Fruit fly (Drosophila melanogaster) whole organism, embryonic: ENCODE data around the gene raw.

Experiments
- Awh ChIP-seq: fragments of 200-800 bp; sonication (Bioruptor generic); IDR thresholded peaks from 2 replicates; pipeline ENCODE4, ENCODE4 v1.3.6; 2022; ENCODE audit warnings: missing biosample characterization, missing genetic modification characterization
- Bgb ChIP-seq: fragments of 200-800 bp; sonication (Bioruptor generic); IDR thresholded peaks from 2 replicates; pipeline ENCODE4 v1.3.6; 2022; ENCODE audit warnings: missing biosample characterization, missing genetic modification characterization; ENCODE audit not compliant: partially characterized antibody
- CG10565 ChIP-seq: fragments of 200-800 bp; sonication (Bioruptor generic); optimal IDR thresholded peaks from 3 replicates; lab custom pipeline; 2016; ENCODE audit warnings: missing biosample characterization, mild to moderate bottlenecking, missing genetic modification characterization
- CG10959 ChIP-seq: fragments of 200-800 bp; sonication (Bioruptor generic); IDR thresholded peaks from 2 replicates; pipeline ENCODE4 v1.3.6; 2022; ENCODE audit warnings: missing biosample characterization, missing genetic modification characterization
- CG12155 ChIP-seq: fragments of 200-800 bp; sonication (Bioruptor generic); optimal IDR thresholded peaks from 3 replicates; lab custom pipeline; 2016; ENCODE audit warnings: missing biosample characterization, missing genetic modification characterization
- CG15073 ChIP-seq: fragments of 200-800 bp; sonication (Bioruptor generic); optimal IDR thresholded peaks from 2 replicates; lab custom pipeline; 2016; ENCODE audit warnings: missing biosample characterization, missing genetic modification characterization
- CG16813 ChIP-seq: fragments of 200-800 bp; sonication (Bioruptor generic); IDR thresholded peaks from 3 replicates; pipeline ENCODE4 v1.3.6; 2022; ENCODE audit warnings: missing biosample characterization, missing genetic modification characterization; ENCODE audit not compliant: partially characterized antibody
- CG17186 ChIP-seq: fragments of 200-800 bp; sonication (Bioruptor generic); optimal IDR thresholded peaks from 3 replicates; lab custom pipeline; 2017; ENCODE audit warnings: missing biosample characterization, missing genetic modification reagents, missing genetic modification characterization
- CG17359 ChIP-seq: fragments of 200-800 bp; sonication (Bioruptor generic); optimal IDR thresholded peaks from 3 replicates; lab custom pipeline; 2018; ENCODE audit warnings: missing biosample characterization, mild to moderate bottlenecking, missing genetic modification characterization, moderate library complexity
- CG17829 ChIP-seq: fragments of 200-800 bp; optimal IDR thresholded peaks from 2 replicates; lab custom pipeline; 2019; ENCODE audit warnings: missing biosample characterization, mild to moderate bottlenecking, missing genetic modification characterization, moderate library complexity
- CG1792 ChIP-seq: fragments of 200-800 bp; sonication (Bioruptor generic); optimal IDR thresholded peaks from 2 replicates; lab custom pipeline; 2016; ENCODE audit warnings: missing biosample characterization, missing genetic modification characterization
- CG18011 ChIP-seq: fragments of 200-800 bp; sonication (Bioruptor generic); optimal IDR thresholded peaks from 2 replicates; lab custom pipeline; 2017; ENCODE audit warnings: missing biosample characterization, missing genetic modification characterization, mild to moderate bottlenecking, moderate library complexity, missing genotype
- CG18619 ChIP-seq: fragments of 200-800 bp; sonication (Bioruptor generic); optimal IDR thresholded peaks from 3 replicates; lab custom pipeline; 2017; ENCODE audit warnings: missing biosample characterization, mild to moderate bottlenecking, missing genetic modification characterization
- CG2202 ChIP-seq: fragments of 200-800 bp; sonication (Bioruptor generic); optimal IDR thresholded peaks from 2 replicates; lab custom pipeline; 2018; ENCODE audit warnings: missing biosample characterization, mild to moderate bottlenecking, missing genetic modification characterization
- CG2889 ChIP-seq: fragments of 200-800 bp; sonication (Bioruptor generic); IDR thresholded peaks from 3 replicates; pipeline ENCODE4 v1.3.6; 2022; ENCODE audit warnings: missing biosample characterization, missing genetic modification characterization
- CG33557 ChIP-seq: fragments of 200-800 bp; sonication (Bioruptor generic); optimal IDR thresholded peaks from 2 replicates; lab custom pipeline; 2019; ENCODE audit warnings: missing biosample characterization, mild to moderate bottlenecking, missing genetic modification characterization, moderate library complexity
- CG7556 ChIP-seq: fragments of 200-800 bp; sonication (Bioruptor generic); optimal IDR thresholded peaks from 2 replicates; lab custom pipeline; 2017; ENCODE audit warnings: missing biosample characterization, mild to moderate bottlenecking, missing genetic modification characterization
- Deaf1 ChIP-seq: fragments of 200-800 bp; optimal IDR thresholded peaks from 3 replicates; lab custom pipeline; 2019; ENCODE audit warnings: missing biosample characterization, mild to moderate bottlenecking, missing genetic modification characterization, moderate library complexity
- Dll ChIP-seq: fragments of 200-800 bp; sonication (Bioruptor generic); IDR thresholded peaks from 4 replicates; pipeline ENCODE4 v1.3.6; 2022; ENCODE audit warnings: missing biosample characterization, missing genetic modification characterization; ENCODE audit not compliant: partially characterized antibody
- Drgx ChIP-seq: fragments of 200-800 bp; sonication (Bioruptor generic); IDR thresholded peaks from 2 replicates; pipeline ENCODE4 v1.3.6; 2022; ENCODE audit warnings: missing biosample characterization, missing genetic modification characterization
- E2f2 ChIP-seq: fragments of 200-800 bp; sonication (Bioruptor generic); IDR thresholded peaks from 2 replicates; pipeline ENCODE4 v1.3.6; 2022; ENCODE audit warnings: missing biosample characterization, missing genetic modification characterization
- Eip74EF ChIP-seq, 2 experiments: fragments of 200-800 bp in 1 of 2; fragments of >200 bp in 1 of 2; sonication (Bioruptor generic) in 1 of 2; optimal IDR thresholded peaks; 2 replicates each; lab custom pipeline; 2017 to 2019; ENCODE audit warnings: missing biosample characterization in 2 of 2, missing genetic modification characterization in 2 of 2, mild to moderate bottlenecking in 1 of 2, moderate library complexity in 1 of 2
- Gsc ChIP-seq: fragments of 200-800 bp; sonication (Bioruptor generic); IDR thresholded peaks from 2 replicates; pipeline ENCODE4 v1.3.6; 2022; ENCODE audit warnings: missing biosample characterization, missing genetic modification characterization
- HLH3B ChIP-seq: fragments of 200-800 bp; sonication (Bioruptor generic); IDR thresholded peaks from 2 replicates; pipeline ENCODE4 v1.3.6; 2022; ENCODE audit warnings: missing biosample characterization, missing genetic modification characterization
- Hsf ChIP-seq: fragments of 200-800 bp; sonication (Bioruptor generic); optimal IDR thresholded peaks from 3 replicates; lab custom pipeline; 2016; ENCODE audit warnings: missing biosample characterization, missing genetic modification characterization
- MTF-1 ChIP-seq: fragments of 200-800 bp; sonication (Bioruptor generic); optimal IDR thresholded peaks from 2 replicates; lab custom pipeline; 2018; ENCODE audit warnings: missing biosample characterization, mild to moderate bottlenecking, missing genetic modification characterization, borderline replicate concordance
- Nf-YB ChIP-seq: fragments of 200-800 bp; sonication (Bioruptor generic); optimal IDR thresholded peaks from 3 replicates; lab custom pipeline; 2019; ENCODE audit warnings: missing biosample characterization, mild to moderate bottlenecking, missing genetic modification characterization, moderate library complexity
- NfI ChIP-seq: fragments of 200-800 bp; sonication (Bioruptor generic); optimal IDR thresholded peaks from 3 replicates; lab custom pipeline; 2018; ENCODE audit warnings: missing biosample characterization, mild to moderate bottlenecking, missing genetic modification characterization, moderate library complexity
- Vsx1 ChIP-seq: fragments of 200-800 bp; sonication (Bioruptor generic); optimal IDR thresholded peaks from 2 replicates; lab custom pipeline; 2017; ENCODE audit warnings: missing biosample characterization, mild to moderate bottlenecking, missing genetic modification characterization, missing genetic modification reagents
- Xrp1 ChIP-seq: fragments of 200-800 bp; sonication (Bioruptor generic); IDR thresholded peaks from 2 replicates; pipeline ENCODE4 v1.3.6; 2022; ENCODE audit warnings: missing biosample characterization, missing genetic modification characterization
- YL-1 ChIP-seq: fragments of 200-800 bp; sonication (Bioruptor generic); optimal IDR thresholded peaks from 3 replicates; lab custom pipeline; 2017; ENCODE audit warnings: missing biosample characterization, mild to moderate bottlenecking, missing genetic modification characterization
- az2 ChIP-seq: fragments of 200-800 bp; sonication (Bioruptor generic); optimal IDR thresholded peaks from 3 replicates; lab custom pipeline; 2016; ENCODE audit warnings: missing biosample characterization, missing genetic modification characterization
- chinmo ChIP-seq: fragments of 200-800 bp; sonication (Bioruptor generic); IDR thresholded peaks from 4 replicates; pipeline ENCODE4 v1.3.6; 2022; ENCODE audit warnings: missing biosample characterization, missing genetic modification characterization; ENCODE audit not compliant: partially characterized antibody
- ems ChIP-seq: fragments of 200-800 bp; sonication (Bioruptor generic); optimal IDR thresholded peaks from 3 replicates; lab custom pipeline; 2016; ENCODE audit warnings: missing biosample characterization, missing genetic modification characterization
- eyg ChIP-seq: fragments of 200-800 bp; sonication (Bioruptor generic); optimal IDR thresholded peaks from 3 replicates; lab custom pipeline; 2016; ENCODE audit warnings: missing biosample characterization, missing genetic modification characterization
- fd3F ChIP-seq: fragments of 200-800 bp; sonication (Bioruptor generic); optimal IDR thresholded peaks from 2 replicates; lab custom pipeline; 2018; ENCODE audit warnings: missing biosample characterization, mild to moderate bottlenecking, missing genetic modification characterization, moderate library complexity
- gcm ChIP-seq: fragments of 200-800 bp; sonication (Bioruptor generic); optimal IDR thresholded peaks from 2 replicates; lab custom pipeline; 2019; ENCODE audit warnings: missing biosample characterization, mild to moderate bottlenecking, missing genetic modification characterization, moderate library complexity
- inv ChIP-seq: fragments of 200-800 bp; sonication (Bioruptor generic); IDR thresholded peaks from 2 replicates; pipeline ENCODE4 v1.3.6; 2022; ENCODE audit warnings: missing biosample characterization, missing genetic modification characterization; ENCODE audit not compliant: partially characterized antibody
- jumu ChIP-seq: fragments of 200-800 bp; sonication (Bioruptor generic); optimal IDR thresholded peaks from 3 replicates; lab custom pipeline; 2016; ENCODE audit warnings: missing biosample characterization, missing genetic modification characterization
- lab ChIP-seq: fragments of 200-800 bp; sonication (Bioruptor generic); optimal IDR thresholded peaks from 3 replicates; lab custom pipeline; 2017; ENCODE audit warnings: missing biosample characterization, missing genetic modification characterization, mild to moderate bottlenecking, moderate library complexity, missing genetic modification reagents
- phol ChIP-seq: fragments of 200-800 bp; sonication (Bioruptor generic); optimal IDR thresholded peaks from 3 replicates; lab custom pipeline; 2018; ENCODE audit warnings: missing biosample characterization, mild to moderate bottlenecking, missing genetic modification characterization, moderate library complexity
- schlank ChIP-seq: fragments of 200-800 bp; sonication (Bioruptor generic); optimal IDR thresholded peaks from 2 replicates; lab custom pipeline; 2018; ENCODE audit warnings: missing biosample characterization, mild to moderate bottlenecking, missing genetic modification characterization
- sens ChIP-seq: fragments of 200-800 bp; sonication (Bioruptor generic); peaks from one replicate; lab custom pipeline; 2016; ENCODE audit warnings: missing biosample characterization, missing genetic modification characterization
- slp2 ChIP-seq: fragments of 200-800 bp; sonication (Bioruptor generic); optimal IDR thresholded peaks from 2 replicates; lab custom pipeline; 2016; ENCODE audit warnings: missing biosample characterization, missing genetic modification characterization
- stwl ChIP-seq: fragments of 200-800 bp; sonication (Bioruptor generic); optimal IDR thresholded peaks from 3 replicates; lab custom pipeline; 2018; ENCODE audit warnings: missing biosample characterization, mild to moderate bottlenecking, missing genetic modification characterization, moderate library complexity
- sug ChIP-seq: fragments of 200-800 bp; optimal IDR thresholded peaks from 2 replicates; lab custom pipeline; 2019; ENCODE audit warnings: missing biosample characterization, mild to moderate bottlenecking, missing genetic modification characterization, moderate library complexity
- tna ChIP-seq: fragments of 200-800 bp; sonication (Bioruptor generic); IDR thresholded peaks from 2 replicates; pipeline ENCODE4 v1.3.6; 2022; ENCODE audit warnings: missing biosample characterization, missing genetic modification characterization; ENCODE audit not compliant: partially characterized antibody
- trem ChIP-seq: fragments of 200-800 bp; optimal IDR thresholded peaks from 3 replicates; lab custom pipeline; 2019; ENCODE audit warnings: missing biosample characterization, mild to moderate bottlenecking, missing genetic modification characterization, moderate library complexity
- zfh1 ChIP-seq: fragments of 200-800 bp; sonication (Bioruptor generic); IDR thresholded peaks from 3 replicates; pipeline ENCODE4 v1.3.6; 2022; ENCODE audit warnings: missing biosample characterization, missing genetic modification characterization

Gene raw

dm6 chr2L:8685668-8686306, 54.7 kb downstream of the raw start, which contains the start of the genes PrBP and Trs23 (continued):
- peak; percentile 71; the same call in 3 of the 4 replicates for TF ChIP-seq Dll (GFP tag; lab: Robert Waterston, UW)
- TF ChIP-seq YL-1 (GFP tag; lab: Kevin White, UChicago), result peak; percentile 54
- no peak for TF ChIP-seq Deaf1
- TF ChIP-seq E2f2 (GFP tag; lab: Robert Waterston, UW), result no peak
- no peak for TF ChIP-seq CG17359
- TF ChIP-seq tna (GFP tag; lab: Robert Waterston, UW), result no peak
- no peak for TF ChIP-seq CG1792 (GFP tag; lab: Kevin White, UChicago)
- no peak for TF ChIP-seq Gsc
- TF ChIP-seq CG18619 (GFP tag; lab: Kevin White, UChicago), result no peak
- peak; percentile 61; the same call in 1 of the 2 replicates for TF ChIP-seq inv (GFP tag; lab: Robert Waterston, UW)
- 0 out of 3 replicates have a peak, but pooled peaks have one; percentile 37 for TF ChIP-seq CG16813 (GFP tag; lab: Robert Waterston, UW)
- no peak for TF ChIP-seq Xrp1 (GFP tag; lab: Robert Waterston, UW)
- TF ChIP-seq ems (GFP tag; lab: Kevin White, UChicago), result no peak
- no peak for TF ChIP-seq sug (tag; lab: Kevin White, UChicago)
- no peak for TF ChIP-seq Nf-YB (GFP tag; lab: Kevin White, UChicago)
- TF ChIP-seq CG2889 (GFP tag; lab: Robert Waterston, UW), result no peak
- TF ChIP-seq Bgb (GFP tag; lab: Robert Waterston, UW), result peak; percentile 36; the same call in 1 of the 2 replicates
- no peak for TF ChIP-seq az2
- TF ChIP-seq CG17829 (tag; lab: Kevin White, UChicago), result peak; percentile 32
- TF ChIP-seq CG2202 (tag; lab: Kevin White, UChicago), result no peak
- no peak for TF ChIP-seq Awh
- no peak for TF ChIP-seq zfh1 (GFP tag; lab: Robert Waterston, UW)
- TF ChIP-seq slp2 (GFP tag; lab: Kevin White, UChicago), result no peak
- TF ChIP-seq chinmo (GFP tag; lab: Robert Waterston, UW), result peak; percentile 42; the same call in 1 of the 4 replicates
- TF ChIP-seq HLH3B (GFP tag; lab: Robert Waterston, UW), result no peak
- no peak for TF ChIP-seq Hsf
- no peak for TF ChIP-seq Vsx1 (GFP tag; lab: Kevin White, UChicago)
- TF ChIP-seq CG33557 (GFP tag; lab: Kevin White, UChicago), result no peak
- no peak for TF ChIP-seq MTF-1 (GFP tag; lab: Kevin White, UChicago)
- TF ChIP-seq CG15073 (GFP tag; lab: Kevin White, UChicago), result no peak
- peak; percentile 44 for TF ChIP-seq CG17186 (GFP tag; lab: Kevin White, UChicago)
- no peak for TF ChIP-seq CG18011 (GFP tag; lab: Kevin White, UChicago)
- no peak for TF ChIP-seq Eip74EF (GFP tag; optimal IDR thresholded peaks at IDR 0.05; lab: Kevin White, UChicago)
- TF ChIP-seq NfI, result no peak
- no peak for TF ChIP-seq lab (GFP tag; lab: Kevin White, UChicago)
- no peak for TF ChIP-seq gcm (GFP tag; lab: Kevin White, UChicago)
- TF ChIP-seq CG10959, result no peak
- TF ChIP-seq schlank, result no peak
- TF ChIP-seq phol, result peak; percentile 3
- no peak for TF ChIP-seq Drgx (GFP tag; lab: Robert Waterston, UW)
- no peak for TF ChIP-seq jumu (GFP tag; lab: Kevin White, UChicago)
- no peak for TF ChIP-seq CG10565 (GFP tag; lab: Kevin White, UChicago)
- no peak for TF ChIP-seq eyg (GFP tag; lab: Kevin White, UChicago)
- TF ChIP-seq sens (GFP tag; lab: Kevin White, UChicago), result peak; percentile 23
- peak; percentile 44 for TF ChIP-seq trem
- TF ChIP-seq fd3F, result no peak
- no peak for TF ChIP-seq CG12155
- TF ChIP-seq stwl (tag; lab: Kevin White, UChicago), result peak; percentile 49
- TF ChIP-seq CG7556 (GFP tag; lab: Kevin White, UChicago), result no peak
